Fruit fly (Drosophila melanogaster) whole organism, adult: ENCODE data around the gene CG31777.

Experiments used
- CG11617 ChIP-seq: fragments of 200-800 bp; sonication (Bioruptor generic); optimal IDR thresholded peaks from 2 replicates; lab custom pipeline; 2017; ENCODE audit warnings: mild to moderate bottlenecking, missing biosample characterization, missing genetic modification reagents, missing genetic modification characterization
- CG12768 ChIP-seq: fragments of 200-800 bp; sonication (Bioruptor generic); optimal IDR thresholded peaks from 2 replicates; lab custom pipeline; 2017; ENCODE audit warnings: missing biosample characterization, missing genetic modification characterization, mild to moderate bottlenecking, moderate library complexity, missing genetic modification reagents
- CG1620 ChIP-seq: fragments of 200-800 bp; sonication (Bioruptor generic); optimal IDR thresholded peaks from 2 replicates; lab custom pipeline; 2016; ENCODE audit warnings: missing biosample characterization, missing genetic modification characterization
- CG5204 ChIP-seq: fragments of 200-800 bp; sonication (Bioruptor generic); optimal IDR thresholded peaks from 2 replicates; lab custom pipeline; 2016; ENCODE audit warnings: missing biosample characterization, missing genetic modification characterization
- CG7045 ChIP-seq: fragments of 200-800 bp; sonication (Bioruptor generic); optimal IDR thresholded peaks from 2 replicates; lab custom pipeline; 2017; ENCODE audit warnings: missing biosample characterization, mild to moderate bottlenecking, missing genetic modification characterization
- CG7101 ChIP-seq: fragments of 200-800 bp; sonication (Bioruptor generic); optimal IDR thresholded peaks from 2 replicates; lab custom pipeline; 2018; ENCODE audit warnings: missing biosample characterization, mild to moderate bottlenecking, missing genetic modification characterization, moderate library complexity
- Clk ChIP-seq: fragments of 200-800 bp; sonication (Bioruptor generic); optimal IDR thresholded peaks from 2 replicates; lab custom pipeline; 2017; ENCODE audit warnings: missing biosample characterization, missing genetic modification characterization
- Crg-1 ChIP-seq: fragments of 200-800 bp; sonication (Bioruptor generic); optimal IDR thresholded peaks from 2 replicates; lab custom pipeline; 2016; ENCODE audit warnings: missing biosample characterization, missing genetic modification characterization
- Mnt ChIP-seq: fragments of 200-800 bp; sonication (Bioruptor generic); optimal IDR thresholded peaks from 2 replicates; lab custom pipeline; 2016; ENCODE audit warnings: missing biosample characterization, mild to moderate bottlenecking, missing genetic modification characterization
- cic ChIP-seq: fragments of 200-800 bp; sonication (Bioruptor generic); optimal IDR thresholded peaks from 2 replicates; lab custom pipeline; 2017; ENCODE audit warnings: missing biosample characterization, mild to moderate bottlenecking, missing genetic modification characterization, moderate library complexity
- kay ChIP-seq: fragments of 200-800 bp; sonication (Bioruptor generic); peaks from one replicate; lab custom pipeline; 2016; ENCODE audit warnings: missing biosample characterization, missing genetic modification characterization, borderline replicate concordance
- ovo ChIP-seq: fragments of 200-800 bp; sonication (Bioruptor generic); optimal IDR thresholded peaks from 2 replicates; lab custom pipeline; 2016; ENCODE audit warnings: missing biosample characterization, missing genetic modification characterization
- pad ChIP-seq: fragments of 200-800 bp; sonication (Bioruptor generic); optimal IDR thresholded peaks from 3 replicates; lab custom pipeline; 2017; ENCODE audit warnings: missing biosample characterization, missing genetic modification characterization, mild to moderate bottlenecking, moderate library complexity, missing genetic modification reagents
- tj ChIP-seq: fragments of 200-800 bp; sonication (Bioruptor generic); optimal IDR thresholded peaks from 3 replicates; lab custom pipeline; 2017; ENCODE audit warnings: missing biosample characterization, mild to moderate bottlenecking, missing genetic modification characterization, moderate library complexity

dm6 chr2L:3712949-3713416 lies 6.1 kb upstream of the CG31777 start, which contains the start of the genes CG31955 and CG2818:
- TF ChIP-seq CG11617 (GFP tag; lab: Kevin White, UChicago) (peak; percentile 15), CG5204 (peak; percentile 55), CG1620 (peak; percentile 6), Clk (no peak), cic (GFP tag; lab: Kevin White, UChicago) (no peak), tj (GFP tag; lab: Kevin White, UChicago) (peak; percentile 35), CG12768 (no peak), ovo (GFP tag; lab: Kevin White, UChicago) (peak; percentile 31), Mnt (GFP tag; lab: Kevin White, UChicago) (no peak), kay (GFP tag; lab: Kevin White, UChicago) (peak; percentile 96), CG7045 (GFP tag; lab: Kevin White, UChicago) (no peak), Crg-1 (GFP tag; lab: Kevin White, UChicago) (no peak), pad (GFP tag; lab: Kevin White, UChicago) (peak; percentile 95), CG7101 (tag; lab: Kevin White, UChicago) (no peak)
